Fruit fly (Drosophila melanogaster): ENCODE measurements around the gene CG14022.

CG14022 gene

DNA sequence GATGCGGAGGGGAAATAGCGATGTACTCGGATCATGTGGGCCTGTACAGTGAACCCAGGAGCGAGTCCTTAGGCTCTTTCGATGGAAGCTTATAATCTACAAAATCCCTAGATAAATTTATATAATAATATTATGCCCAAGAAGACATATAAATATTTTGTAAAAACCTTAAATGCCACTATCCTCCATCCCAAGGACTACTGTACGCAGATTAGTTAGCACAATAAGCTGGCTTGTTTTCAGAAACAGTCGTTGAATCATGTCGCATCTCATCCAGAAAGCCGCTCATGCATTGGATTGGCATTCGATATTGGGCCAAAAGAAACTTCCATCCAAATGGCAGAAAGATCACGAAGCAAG lies 40.4 kb downstream of the CG14022 start:
- peak; percentile 55 for TF ChIP-seq CG13204 (GFP tag; optimal IDR thresholded peaks at IDR 0.05)
- TF ChIP-seq gl (tag; optimal IDR thresholded peaks at IDR 0.05), result peak; percentile 16
- no peak for TF ChIP-seq CG32121 (GFP tag; IDR thresholded peaks at IDR 0.05)
- TF ChIP-seq fd96Ca (GFP tag; IDR thresholded peaks at IDR 0.05), result no peak
- TF ChIP-seq rn (GFP tag; IDR thresholded peaks at IDR 0.05), result no peak
- TF ChIP-seq CG14655 (GFP tag; optimal IDR thresholded peaks at IDR 0.05), result no peak
- peak; percentile 79 for TF ChIP-seq CG8159 (tag; optimal IDR thresholded peaks at IDR 0.05)
- TF ChIP-seq D1 (tag; optimal IDR thresholded peaks at IDR 0.05), result no peak
- TF ChIP-seq Pif1A (GFP tag; optimal IDR thresholded peaks at IDR 0.05), result peak; percentile 58
- TF ChIP-seq CG9948 (tag; optimal IDR thresholded peaks at IDR 0.05), result peak; percentile 88
- TF ChIP-seq CG12605 (GFP tag; IDR thresholded peaks at IDR 0.05), result peak; percentile 53; the same call in 1 of the 2 replicates
- peak; percentile 96 for TF ChIP-seq CG15710 (tag; optimal IDR thresholded peaks at IDR 0.05)
- peak; percentile 44 for TF ChIP-seq Pif1B (GFP tag; optimal IDR thresholded peaks at IDR 0.05)
- TF ChIP-seq CG34367 (tag; optimal IDR thresholded peaks at IDR 0.05), result peak; percentile 86
- peak; percentile 78 for TF ChIP-seq CG17806 (tag; optimal IDR thresholded peaks at IDR 0.05)
- peak; percentile 70; the same call in 2 of the 3 replicates for TF ChIP-seq CG4496 (GFP tag; IDR thresholded peaks at IDR 0.05)
- no peak for TF ChIP-seq Snoo (tag; optimal IDR thresholded peaks at IDR 0.05)

DNA sequence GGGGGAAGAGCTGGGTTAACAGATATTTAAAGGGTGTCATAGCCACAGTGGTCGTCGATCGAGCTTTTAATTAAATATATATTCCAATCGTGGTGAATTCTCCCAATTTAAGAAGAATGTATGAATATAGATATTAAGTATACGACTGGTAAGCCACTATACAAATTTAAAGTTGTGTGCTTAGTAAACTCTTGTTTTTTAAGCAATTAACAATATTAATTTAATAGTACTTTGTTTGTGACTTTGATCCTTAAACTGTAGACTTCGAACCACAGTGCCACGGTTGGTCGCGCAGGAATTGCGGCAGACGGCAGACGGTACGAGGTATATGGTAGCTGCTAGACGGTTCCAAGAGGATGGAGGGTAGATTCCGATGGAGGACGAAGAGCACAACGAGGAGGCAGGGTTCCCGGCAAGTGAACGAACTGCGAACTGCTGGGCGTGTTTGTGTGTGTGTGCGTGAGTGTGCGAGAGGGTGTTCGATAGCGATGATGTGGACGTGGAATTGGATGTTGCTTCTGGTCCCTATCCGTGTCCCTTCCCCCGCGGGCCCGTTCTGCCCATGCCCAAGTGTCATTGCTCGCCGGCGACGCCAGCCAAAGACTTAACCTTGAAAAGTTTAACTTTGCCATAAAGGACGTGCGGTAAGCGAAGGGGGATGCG lies 40.9 kb downstream of the CG14022 start:
- no peak for TF ChIP-seq Ets98B (GFP tag; IDR thresholded peaks at IDR 0.05)
- no peak for TF ChIP-seq CG10348 (GFP tag; IDR thresholded peaks at IDR 0.05)
- TF ChIP-seq Pif1B (GFP tag; optimal IDR thresholded peaks at IDR 0.05), result peak; percentile 75
- peak; percentile 100 for TF ChIP-seq EcR (GFP tag; optimal IDR thresholded peaks at IDR 0.05)
- peak; percentile 91 for TF ChIP-seq CG13204 (GFP tag; optimal IDR thresholded peaks at IDR 0.05)
- TF ChIP-seq CG14655 (GFP tag; optimal IDR thresholded peaks at IDR 0.05), result peak; percentile 83
- TF ChIP-seq Snoo (tag; optimal IDR thresholded peaks at IDR 0.05), result peak; percentile 88
- no peak; the same call in 2 of the 3 replicates for TF ChIP-seq fd96Ca (GFP tag; IDR thresholded peaks at IDR 0.05)
- peak; percentile 74 for TF ChIP-seq CG8301 (tag; optimal IDR thresholded peaks at IDR 0.05)
- peak; percentile 73 for TF ChIP-seq CG4496 (GFP tag; IDR thresholded peaks at IDR 0.05)
- peak; percentile 98 for TF ChIP-seq CG15710 (tag; optimal IDR thresholded peaks at IDR 0.05)
- TF ChIP-seq Pif1A (GFP tag; optimal IDR thresholded peaks at IDR 0.05), result peak; percentile 86
- peak; percentile 97 for TF ChIP-seq CG8159 (tag; optimal IDR thresholded peaks at IDR 0.05)
- peak; percentile 76 for TF ChIP-seq CG12605 (GFP tag; IDR thresholded peaks at IDR 0.05)
- TF ChIP-seq rn (GFP tag; IDR thresholded peaks at IDR 0.05), result no peak
- peak; percentile 94 for TF ChIP-seq D1 (tag; optimal IDR thresholded peaks at IDR 0.05)
- TF ChIP-seq CG34367 (tag; optimal IDR thresholded peaks at IDR 0.05), result peak; percentile 95
- peak; percentile 88 for TF ChIP-seq gl (tag; optimal IDR thresholded peaks at IDR 0.05)
- no peak for TF ChIP-seq CG32121 (GFP tag; IDR thresholded peaks at IDR 0.05)
- peak; percentile 95 for TF ChIP-seq CG17806 (tag; optimal IDR thresholded peaks at IDR 0.05)
- peak; percentile 96 for TF ChIP-seq CG9948 (tag; optimal IDR thresholded peaks at IDR 0.05)

DNA sequence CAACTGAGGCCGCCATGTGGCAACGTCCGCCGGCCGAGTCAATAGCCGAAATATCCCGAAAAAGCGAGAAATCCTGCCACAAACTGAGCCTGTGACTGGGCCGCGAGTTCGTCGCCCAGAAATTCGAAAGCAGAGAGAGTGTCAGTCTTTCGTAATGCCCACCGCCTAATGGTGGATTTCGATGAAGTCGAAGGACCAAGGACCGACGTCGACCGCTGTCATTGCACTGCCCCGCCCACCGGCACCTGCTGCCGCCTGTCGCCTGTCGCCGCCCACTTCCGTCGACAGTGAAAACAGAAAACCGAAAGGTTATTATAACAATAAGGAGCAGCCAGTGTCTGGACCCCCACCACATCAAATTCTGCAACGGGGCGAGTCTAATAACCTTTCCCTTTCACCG lies 42.1 kb downstream of the CG14022 start:
- no peak for TF ChIP-seq Snoo (tag; optimal IDR thresholded peaks at IDR 0.05)
- no peak for TF ChIP-seq gl (tag; optimal IDR thresholded peaks at IDR 0.05)
- peak; percentile 73 for TF ChIP-seq EcR (GFP tag; optimal IDR thresholded peaks at IDR 0.05)
- no peak for TF ChIP-seq CG12605 (GFP tag; IDR thresholded peaks at IDR 0.05)
- TF ChIP-seq CG15710 (tag; optimal IDR thresholded peaks at IDR 0.05), result no peak

DNA sequence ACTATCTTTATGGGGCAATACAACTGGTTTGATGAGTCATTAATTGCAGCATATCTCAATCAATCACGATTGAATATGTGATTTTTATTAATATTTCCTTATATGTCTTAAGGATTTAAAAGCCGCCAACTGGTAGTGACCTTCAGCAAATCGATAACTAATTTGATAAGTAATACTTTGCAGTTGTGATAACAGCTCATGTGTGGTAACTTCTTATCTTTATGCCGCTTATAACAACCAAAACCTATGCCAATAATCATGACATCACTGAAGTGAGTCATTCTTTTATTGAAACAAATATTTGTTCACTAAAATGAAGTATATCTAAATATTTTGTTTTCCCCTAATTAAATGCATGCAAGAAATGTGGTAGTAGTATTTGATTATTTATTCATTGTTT lies 42.8 kb downstream of the CG14022 start:
- TF ChIP-seq CG8301 (tag; optimal IDR thresholded peaks at IDR 0.05) (no peak), CG34367 (tag; optimal IDR thresholded peaks at IDR 0.05) (no peak), gl (tag; optimal IDR thresholded peaks at IDR 0.05) (no peak), CG13204 (GFP tag; optimal IDR thresholded peaks at IDR 0.05) (no peak), EcR (GFP tag; optimal IDR thresholded peaks at IDR 0.05) (no peak), Pif1B (GFP tag; optimal IDR thresholded peaks at IDR 0.05) (no peak), CG4496 (GFP tag; IDR thresholded peaks at IDR 0.05) (no peak), CG9948 (tag; optimal IDR thresholded peaks at IDR 0.05) (no peak), CG14655 (GFP tag; optimal IDR thresholded peaks at IDR 0.05) (no peak), CG15710 (tag; optimal IDR thresholded peaks at IDR 0.05) (no peak), CG10348 (GFP tag; IDR thresholded peaks at IDR 0.05) (no peak), CG12605 (GFP tag; IDR thresholded peaks at IDR 0.05) (no peak), CG32121 (GFP tag; IDR thresholded peaks at IDR 0.05) (no peak), Pif1A (GFP tag; optimal IDR thresholded peaks at IDR 0.05) (no peak), Snoo (tag; optimal IDR thresholded peaks at IDR 0.05) (no peak), CG8159 (tag; optimal IDR thresholded peaks at IDR 0.05) (no peak), CG17806 (tag; optimal IDR thresholded peaks at IDR 0.05) (no peak)

DNA sequence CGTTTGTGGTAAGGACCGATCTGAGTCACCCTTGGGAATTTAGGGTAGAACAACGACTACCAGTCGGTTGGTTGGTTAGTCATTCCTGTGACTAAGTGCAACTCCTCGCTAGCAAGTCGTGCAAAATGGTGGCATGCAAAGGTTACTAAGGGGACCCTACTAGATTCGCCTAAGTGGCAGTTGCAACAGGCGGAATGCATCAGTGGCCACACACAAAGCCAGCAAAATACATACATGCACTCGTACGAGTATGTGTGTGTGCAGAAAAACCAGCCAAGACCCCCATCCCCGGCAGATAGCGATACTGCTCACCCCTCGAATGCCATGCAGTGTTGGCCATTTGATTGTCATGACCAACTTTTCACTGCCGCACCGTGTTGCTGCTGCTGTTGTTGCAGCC lies 43.9 kb downstream of the CG14022 start:
- TF ChIP-seq CG12605 (GFP tag; IDR thresholded peaks at IDR 0.05) (no peak), CG8301 (tag; optimal IDR thresholded peaks at IDR 0.05) (no peak), EcR (GFP tag; optimal IDR thresholded peaks at IDR 0.05) (peak; percentile 65), D1 (tag; optimal IDR thresholded peaks at IDR 0.05) (no peak), CG4496 (GFP tag; IDR thresholded peaks at IDR 0.05) (0 out of 3 replicates have a peak, but pooled peaks have one; percentile 27), Pif1B (GFP tag; optimal IDR thresholded peaks at IDR 0.05) (no peak), CG32121 (GFP tag; IDR thresholded peaks at IDR 0.05) (0 out of 2 replicates have a peak, but pooled peaks have one; percentile 10), CG14655 (GFP tag; optimal IDR thresholded peaks at IDR 0.05) (no peak)

Data from whole organism, pupa.